Worm (Caenorhabditis elegans) whole organism, young adult: ENCODE data around the gene H39E20.1.

Experiments
- B0261.1 ChIP-seq: sonication (generic microtip); optimal IDR thresholded peaks from 2 replicates; lab custom pipeline; 2016; ENCODE audit warnings: mild to moderate bottlenecking, missing genetic modification characterization, moderate library complexity, missing compliant biosample characterization
- B0336.3 ChIP-seq: fragments of 200-800 bp; sonication (Bioruptor generic); IDR thresholded peaks from 2 replicates; pipeline ENCODE4 v1.3.6; 2022; ENCODE audit warnings: missing genetic modification characterization, missing compliant biosample characterization
- C06A6.2 ChIP-seq: fragments of 200-800 bp; sonication (Bioruptor generic); conservative IDR thresholded peaks from 2 replicates; pipeline ENCODE4 v1.3.6; 2022; ENCODE audit warnings: missing genetic modification characterization, missing compliant biosample characterization
- F10E7.11 ChIP-seq: sonication (generic microtip); optimal IDR thresholded peaks from 2 replicates; lab custom pipeline; 2017; ENCODE audit warnings: mild to moderate bottlenecking, missing genetic modification characterization, moderate library complexity, missing compliant biosample characterization
- F37B4.10 ChIP-seq: fragments of 200-800 bp; sonication (Bioruptor generic); IDR thresholded peaks from 2 replicates; pipeline ENCODE4 v1.3.6; 2022; ENCODE audit warnings: missing genetic modification characterization, missing compliant biosample characterization
- F55B11.4 ChIP-seq: sonication (generic microtip); optimal IDR thresholded peaks from 2 replicates; lab custom pipeline; 2016; ENCODE audit warnings: missing compliant biosample characterization, missing genetic modification characterization, borderline replicate concordance; ENCODE audit not compliant: insufficient read depth
- F57C9.4 ChIP-seq: sonication (generic microtip); optimal IDR thresholded peaks from 2 replicates; lab custom pipeline; 2017; ENCODE audit warnings: mild to moderate bottlenecking, missing genetic modification characterization, missing compliant biosample characterization
- K11D2.4 ChIP-seq: fragments of 200-800 bp; sonication (Bioruptor generic); IDR thresholded peaks from 2 replicates; pipeline ENCODE4 v1.3.6; 2022; ENCODE audit warnings: missing genetic modification reagents, missing genetic modification characterization, missing compliant biosample characterization
- K12H6.12 ChIP-seq: fragments of 200-800 bp; sonication (Bioruptor generic); optimal IDR thresholded peaks from 2 replicates; lab custom pipeline; 2018; ENCODE audit warnings: mild to moderate bottlenecking, missing genetic modification characterization, missing compliant biosample characterization
- Y53F4B.3 ChIP-seq: fragments of 200-800 bp; sonication (Bioruptor generic); IDR thresholded peaks from 2 replicates; pipeline ENCODE4 v1.3.6; 2022; ENCODE audit warnings: missing genetic modification reagents, missing genetic modification characterization, missing compliant biosample characterization
- Y56A3A.18 ChIP-seq: fragments of 200-800 bp; sonication (Bioruptor generic); IDR thresholded peaks from 2 replicates; pipeline ENCODE4 v1.3.6; 2022; ENCODE audit warnings: missing genetic modification reagents, missing genetic modification characterization, missing compliant biosample characterization
- Y67H2A.10 ChIP-seq: fragments of 200-800 bp; sonication (Bioruptor generic); conservative IDR thresholded peaks from 2 replicates; pipeline ENCODE4 v1.3.6; 2022; ENCODE audit warnings: missing genetic modification reagents, missing genetic modification characterization, missing compliant biosample characterization
- Y79H2A.3 ChIP-seq: fragments of 200-800 bp; sonication (Bioruptor generic); conservative IDR thresholded peaks from 2 replicates; pipeline ENCODE4 v1.3.6; 2022; ENCODE audit warnings: missing genetic modification reagents, missing genetic modification characterization, missing compliant biosample characterization
- akir-1 ChIP-seq: fragments of 200-800 bp; sonication (Bioruptor generic); optimal IDR thresholded peaks from 2 replicates; lab custom pipeline; 2018; ENCODE audit warnings: mild to moderate bottlenecking, missing genetic modification characterization, moderate library complexity, missing compliant biosample characterization
- ama-1 ChIP-seq, 3 experiments: fragments of 150-350 bp in 1 of 3; sonication (generic microtip) in 2 of 3; optimal IDR thresholded peaks; 2 replicates each; lab custom pipeline; 2014 to 2018; ENCODE audit warnings: missing biosample characterization in 2 of 3, missing genetic modification characterization in 2 of 3, missing genetic modification reagents in 2 of 3
- aptf-2 ChIP-seq: fragments of 200-800 bp; sonication (Bioruptor generic); conservative IDR thresholded peaks from 2 replicates; pipeline ENCODE4 v1.3.6; 2022; ENCODE audit warnings: missing genetic modification reagents, missing genetic modification characterization, missing compliant biosample characterization
- aptf-3 ChIP-seq: fragments of 200-800 bp; sonication (Bioruptor generic); IDR thresholded peaks from 2 replicates; pipeline ENCODE4 v1.3.6; 2022; ENCODE audit warnings: missing genetic modification characterization, missing compliant biosample characterization
- atf-7 ChIP-seq: sonication (generic microtip); optimal IDR thresholded peaks from 2 replicates; lab custom pipeline; 2017; ENCODE audit warnings: mild to moderate bottlenecking, missing genetic modification characterization, missing compliant biosample characterization
- athp-1 ChIP-seq: sonication (generic microtip); optimal IDR thresholded peaks from 2 replicates; lab custom pipeline; 2017; ENCODE audit warnings: mild to moderate bottlenecking, missing genetic modification characterization, missing compliant biosample characterization
- attf-5 ChIP-seq: fragments of 200-800 bp; sonication (Bioruptor generic); optimal IDR thresholded peaks from 2 replicates; lab custom pipeline; 2018; ENCODE audit warnings: mild to moderate bottlenecking, missing genetic modification characterization, missing compliant biosample characterization
- ceh-100 ChIP-seq: fragments of 200-800 bp; sonication (Bioruptor generic); IDR thresholded peaks from 2 replicates; pipeline ENCODE4 v1.3.6; 2022; ENCODE audit warnings: missing genetic modification reagents, missing genetic modification characterization, missing compliant biosample characterization
- ceh-27 ChIP-seq: fragments of 200-800 bp; sonication (Bioruptor generic); optimal IDR thresholded peaks from 2 replicates; lab custom pipeline; 2018; ENCODE audit warnings: mild to moderate bottlenecking, missing genetic modification characterization, moderate library complexity, missing compliant biosample characterization
- die-1 ChIP-seq: sonication (generic microtip); optimal IDR thresholded peaks from 2 replicates; lab custom pipeline; 2016; ENCODE audit warnings: missing genotype, mild to moderate bottlenecking, missing genetic modification characterization, missing compliant biosample characterization
- efl-1 ChIP-seq: fragments of 150-350 bp; optimal IDR thresholded peaks from 2 replicates; lab custom pipeline; 2014; ENCODE audit warnings: missing biosample characterization, missing genetic modification reagents, missing genetic modification characterization
- egl-44 ChIP-seq: fragments of 200-800 bp; sonication (Bioruptor generic); IDR thresholded peaks from 2 replicates; pipeline ENCODE4 v1.3.6; 2022; ENCODE audit warnings: missing genetic modification reagents, missing genetic modification characterization, missing compliant biosample characterization
- ets-4 ChIP-seq: fragments of 200-800 bp; sonication (Bioruptor generic); optimal IDR thresholded peaks from 2 replicates; lab custom pipeline; 2018; ENCODE audit warnings: mild to moderate bottlenecking, missing genetic modification characterization, missing compliant biosample characterization
- gei-17 ChIP-seq: fragments of 200-800 bp; sonication (Bioruptor generic); optimal IDR thresholded peaks from 2 replicates; lab custom pipeline; 2018; ENCODE audit warnings: mild to moderate bottlenecking, missing genetic modification characterization, missing compliant biosample characterization
- hlh-12 ChIP-seq: sonication (generic microtip); optimal IDR thresholded peaks from 2 replicates; lab custom pipeline; 2016; ENCODE audit warnings: missing genetic modification characterization, missing compliant biosample characterization
- hmg-1.2 ChIP-seq: fragments of 200-800 bp; sonication (Bioruptor generic); IDR thresholded peaks from 2 replicates; pipeline ENCODE4 v1.3.6; 2022; ENCODE audit warnings: missing genetic modification reagents, missing genetic modification characterization, missing compliant biosample characterization
- lag-1 ChIP-seq: fragments of 200-800 bp; sonication (Bioruptor generic); IDR thresholded peaks from 2 replicates; pipeline ENCODE4 v1.3.6; 2022; ENCODE audit warnings: missing genetic modification reagents, missing genetic modification characterization, missing compliant biosample characterization
- let-526 ChIP-seq: fragments of 200-800 bp; sonication (Bioruptor generic); IDR thresholded peaks from 2 replicates; pipeline ENCODE4 v1.3.6; 2022; ENCODE audit warnings: missing genetic modification reagents, missing genetic modification characterization, missing compliant biosample characterization
- lin-26 ChIP-seq: fragments of 200-800 bp; sonication (Bioruptor generic); IDR thresholded peaks from 2 replicates; pipeline ENCODE4 v1.3.6; 2022; ENCODE audit warnings: missing genetic modification reagents, missing genetic modification characterization, missing compliant biosample characterization
- lin-40 ChIP-seq: sonication (generic microtip); optimal IDR thresholded peaks from 2 replicates; lab custom pipeline; 2016; ENCODE audit warnings: missing genetic modification characterization, mild to moderate bottlenecking, missing compliant biosample characterization, missing genotype, missing genetic modification reagents
- madf-10 ChIP-seq: sonication (generic microtip); optimal IDR thresholded peaks from 2 replicates; lab custom pipeline; 2016; ENCODE audit warnings: mild to moderate bottlenecking, missing genetic modification characterization, missing compliant biosample characterization
- mcd-1 ChIP-seq: fragments of 200-800 bp; sonication (Bioruptor generic); IDR thresholded peaks from 2 replicates; pipeline ENCODE4 v1.3.6; 2022; ENCODE audit warnings: missing genetic modification reagents, missing genetic modification characterization, missing compliant biosample characterization
- mes-4 ChIP-seq: sonication (generic microtip); optimal IDR thresholded peaks from 2 replicates; lab custom pipeline; 2016; ENCODE audit warnings: missing genotype, missing genetic modification characterization, missing compliant biosample characterization
- nfya-2 ChIP-seq: fragments of 200-800 bp; sonication (Bioruptor generic); IDR thresholded peaks from 2 replicates; pipeline ENCODE4 v1.3.6; 2022; ENCODE audit warnings: missing genetic modification reagents, missing genetic modification characterization, missing compliant biosample characterization
- nhr-120 ChIP-seq: fragments of 200-800 bp; sonication (Bioruptor generic); IDR thresholded peaks from 2 replicates; pipeline ENCODE4 v1.3.6; 2022; ENCODE audit warnings: missing genetic modification characterization, missing compliant biosample characterization
- nhr-90 ChIP-seq: sonication (generic microtip); optimal IDR thresholded peaks from 2 replicates; lab custom pipeline; 2016; ENCODE audit warnings: missing genotype, mild to moderate bottlenecking, missing genetic modification characterization, missing compliant biosample characterization
- pbrm-1 ChIP-seq: fragments of 200-800 bp; sonication (Bioruptor generic); IDR thresholded peaks from 2 replicates; pipeline ENCODE4 v1.3.6; 2022; ENCODE audit warnings: missing genetic modification reagents, missing genetic modification characterization, missing compliant biosample characterization
- repo-1 ChIP-seq: sonication (generic microtip); optimal IDR thresholded peaks from 2 replicates; lab custom pipeline; 2017; ENCODE audit warnings: mild to moderate bottlenecking, missing genetic modification characterization, missing compliant biosample characterization
- somi-1 ChIP-seq: fragments of 200-800 bp; sonication (Bioruptor generic); optimal IDR thresholded peaks from 2 replicates; lab custom pipeline; 2018; ENCODE audit warnings: mild to moderate bottlenecking, missing genetic modification characterization, missing compliant biosample characterization
- unc-62 ChIP-seq: fragments of 150-350 bp; optimal IDR thresholded peaks from 2 replicates; lab custom pipeline; 2014; ENCODE audit warnings: missing biosample characterization, missing genetic modification reagents, missing genetic modification characterization
- xnd-1 ChIP-seq: sonication (generic microtip); optimal IDR thresholded peaks from 2 replicates; lab custom pipeline; 2016; ENCODE audit warnings: missing genotype, missing genetic modification reagents, missing genetic modification characterization, missing compliant biosample characterization
- ztf-18 ChIP-seq: sonication (generic microtip); optimal IDR thresholded peaks from 2 replicates; lab custom pipeline; 2016; ENCODE audit warnings: missing genotype, mild to moderate bottlenecking, missing genetic modification characterization, missing compliant biosample characterization
- ztf-3 ChIP-seq: fragments of 200-800 bp; sonication (Bioruptor generic); optimal IDR thresholded peaks from 2 replicates; lab custom pipeline; 2018; ENCODE audit warnings: mild to moderate bottlenecking, missing genetic modification characterization, missing compliant biosample characterization
- ztf-6 ChIP-seq: fragments of 200-800 bp; sonication (Bioruptor generic); IDR thresholded peaks from 2 replicates; pipeline ENCODE4 v1.3.6; 2022; ENCODE audit warnings: missing genetic modification reagents, missing genetic modification characterization, missing compliant biosample characterization

The H39E20.1 gene

DNA sequence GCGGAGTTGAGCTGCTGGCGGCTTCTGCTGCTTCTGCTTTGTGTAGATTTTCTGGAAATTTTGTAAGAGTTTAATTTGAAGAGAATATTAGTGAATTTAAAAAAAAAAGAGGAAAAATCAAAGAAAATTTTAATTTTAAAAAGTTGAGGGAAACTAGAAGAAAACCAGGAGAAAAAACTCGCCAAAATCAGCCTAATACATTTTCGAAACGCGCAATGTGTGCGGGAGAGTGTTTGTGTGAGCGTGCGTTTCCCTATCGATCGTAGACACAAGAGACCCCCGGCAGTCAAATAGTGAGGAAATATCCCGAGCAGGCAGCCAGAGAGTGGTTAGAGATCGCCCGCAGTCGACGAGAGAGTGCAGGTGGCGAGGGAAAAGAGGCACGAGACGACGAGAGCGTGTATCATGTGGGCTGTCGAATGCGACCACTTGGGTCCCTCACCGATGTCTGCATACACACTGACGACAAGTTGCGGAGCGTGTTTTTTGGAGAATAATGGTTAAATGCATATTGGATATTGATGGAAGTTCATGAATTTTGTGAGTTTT lies 49.3 kb upstream of the H39E20.1 start, which contains the start of gene zfp-3 (continued):
- TF ChIP-seq somi-1 (GFP tag; lab: Kevin White, UChicago) (peak; percentile 75), F57C9.4 (tag; lab: Kevin White, UChicago) (no peak), C06A6.2 (GFP tag; lab: Robert Waterston, UW) (peak; percentile 91), gei-17 (GFP tag; lab: Kevin White, UChicago) (peak; percentile 87), B0261.1 (tag; lab: Kevin White, UChicago) (no peak), let-526 (peak; percentile 80; the same call in 1 of the 2 replicates), unc-62 (GFP tag; lab: Kevin White, UChicago) (no peak), aptf-3 (GFP tag; lab: Robert Waterston, UW) (no peak), mes-4 (tag; lab: Kevin White, UChicago) (no peak), nhr-90 (peak; percentile 44), Y53F4B.3 (GFP tag; lab: Robert Waterston, UW) (no peak), attf-5 (GFP tag; lab: Kevin White, UChicago) (peak; percentile 96), ceh-27 (GFP tag; lab: Kevin White, UChicago) (peak; percentile 95), madf-10 (tag; lab: Kevin White, UChicago) (peak; percentile 79), ztf-3 (GFP tag; lab: Kevin White, UChicago) (no peak), K12H6.12 (tag; lab: Kevin White, UChicago) (peak; percentile 91), ets-4 (GFP tag; lab: Kevin White, UChicago) (peak; percentile 19), aptf-2 (GFP tag; lab: Robert Waterston, UW) (no peak)
- TF ChIP-seq, all 124 proteins: peak for 54

ce11 chrX:1445696-1446095 lies 48.3 kb upstream of the H39E20.1 start:
- TF ChIP-seq mcd-1 (GFP tag; lab: Robert Waterston, UW) (no peak), Y79H2A.3 (GFP tag; lab: Robert Waterston, UW) (no peak), nhr-120 (GFP tag; lab: Robert Waterston, UW) (no peak), nfya-2 (GFP tag; lab: Robert Waterston, UW) (no peak), lin-26 (GFP tag; lab: Robert Waterston, UW) (no peak), Y53F4B.3 (GFP tag; lab: Robert Waterston, UW) (no peak), akir-1 (GFP tag; lab: Kevin White, UChicago) (no peak), Y67H2A.10 (GFP tag; lab: Robert Waterston, UW) (no peak), repo-1 (tag; lab: Kevin White, UChicago) (peak; percentile 17), lin-40 (tag; lab: Kevin White, UChicago) (peak; percentile 22), ztf-6 (no peak), egl-44 (GFP tag; lab: Robert Waterston, UW) (no peak), efl-1 (GFP tag; lab: Kevin White, UChicago) (no peak), pbrm-1 (GFP tag; lab: Robert Waterston, UW) (peak; percentile 31; the same call in 1 of the 2 replicates), athp-1 (tag; lab: Kevin White, UChicago) (no peak), C06A6.2 (GFP tag; lab: Robert Waterston, UW) (no peak), F55B11.4 (tag; lab: Kevin White, UChicago) (no peak), ama-1 (optimal IDR thresholded peaks at IDR 0.05; lab: Kevin White, UChicago) (peak; percentile 76), ama-1 (GFP tag; optimal IDR thresholded peaks at IDR 0.05; lab: Kevin White, UChicago) (no peak), hlh-12 (tag; lab: Kevin White, UChicago) (no peak), lag-1 (GFP tag; lab: Robert Waterston, UW) (0 out of 2 replicates have a peak, but pooled peaks have one; percentile 11), atf-7 (no peak), die-1 (tag; lab: Kevin White, UChicago) (no peak), Y56A3A.18 (no peak), K12H6.12 (tag; lab: Kevin White, UChicago) (no peak), F37B4.10 (GFP tag; lab: Robert Waterston, UW) (no peak), ceh-100 (GFP tag; lab: Robert Waterston, UW) (no peak), madf-10 (tag; lab: Kevin White, UChicago) (peak; percentile 25), K11D2.4 (GFP tag; lab: Robert Waterston, UW) (peak; percentile 26; the same call in 1 of the 2 replicates), F10E7.11 (tag; lab: Kevin White, UChicago) (no peak), xnd-1 (no peak), ztf-18 (tag; lab: Kevin White, UChicago) (no peak), hmg-1.2 (GFP tag; lab: Robert Waterston, UW) (peak; percentile 25; the same call in 1 of the 2 replicates), B0336.3 (GFP tag; lab: Robert Waterston, UW) (peak; percentile 36; the same call in 1 of the 2 replicates)
